Worm (Caenorhabditis elegans) whole organism, late embryonic: Measurements from ENCODE around the gene R52.4.
"Not testable (repeated sequence)": the region's sequence is repeated elsewhere in the genome, so short reads cannot be mapped to it uniquely, and the experiment has no call there.

Experiments
- T23F11.4 ChIP-seq: fragments of 200-800 bp; sonication (Bioruptor generic); optimal IDR thresholded peaks from 2 replicates; lab custom pipeline; 2018; ENCODE audit warnings: mild to moderate bottlenecking, missing genetic modification characterization, missing compliant biosample characterization
- Y22D7AL.16 ChIP-seq: sonication (generic microtip); optimal IDR thresholded peaks from 2 replicates; lab custom pipeline; 2016; ENCODE audit warnings: missing genetic modification characterization, missing compliant biosample characterization
- ceh-2 ChIP-seq: sonication (generic microtip); optimal IDR thresholded peaks from 2 replicates; lab custom pipeline; 2016; ENCODE audit warnings: missing genotype, missing genetic modification characterization, missing compliant biosample characterization
- ceh-22 ChIP-seq: sonication (generic microtip); optimal IDR thresholded peaks from 2 replicates; lab custom pipeline; 2017; ENCODE audit warnings: missing biosample characterization, missing genetic modification characterization
- ceh-24 ChIP-seq: sonication (generic microtip); optimal IDR thresholded peaks from 2 replicates; lab custom pipeline; 2016; ENCODE audit warnings: mild to moderate bottlenecking, missing genetic modification characterization, missing compliant biosample characterization
- ceh-30 ChIP-seq: fragments of 150-350 bp; optimal IDR thresholded peaks from 2 replicates; lab custom pipeline; 2014; ENCODE audit warnings: missing biosample characterization, missing genetic modification characterization
- ceh-31 ChIP-seq: sonication (generic microtip); optimal IDR thresholded peaks from 2 replicates; lab custom pipeline; 2016; ENCODE audit warnings: missing genetic modification characterization, missing compliant biosample characterization
- ceh-48 ChIP-seq: sonication (generic microtip); optimal IDR thresholded peaks from 2 replicates; lab custom pipeline; 2016; ENCODE audit warnings: missing genetic modification characterization, inconsistent platforms, missing compliant biosample characterization
- ceh-6 ChIP-seq: fragments of 200-800 bp; sonication (Bioruptor generic); optimal IDR thresholded peaks from 2 replicates; lab custom pipeline; 2018; ENCODE audit warnings: mild to moderate bottlenecking, missing genetic modification characterization, missing compliant biosample characterization
- che-1 ChIP-seq: sonication (generic microtip); optimal IDR thresholded peaks from 2 replicates; lab custom pipeline; 2016; ENCODE audit warnings: mild to moderate bottlenecking, missing genetic modification characterization, missing compliant biosample characterization
- elt-2 ChIP-seq: sonication (generic microtip); optimal IDR thresholded peaks from 2 replicates; lab custom pipeline; 2016; ENCODE audit warnings: missing genetic modification reagents, missing genetic modification characterization, missing compliant biosample characterization
- elt-4 ChIP-seq: sonication (generic microtip); optimal IDR thresholded peaks from 2 replicates; lab custom pipeline; 2016; ENCODE audit warnings: missing genetic modification characterization, missing compliant biosample characterization
- ets-4 ChIP-seq: sonication (generic microtip); optimal IDR thresholded peaks from 2 replicates; lab custom pipeline; 2016; ENCODE audit warnings: missing genetic modification characterization, missing compliant biosample characterization
- fax-1 ChIP-seq: sonication (generic microtip); optimal IDR thresholded peaks from 2 replicates; lab custom pipeline; 2016; ENCODE audit warnings: missing genotype, missing genetic modification characterization, missing compliant biosample characterization
- gmeb-2 ChIP-seq: sonication (generic microtip); optimal IDR thresholded peaks from 2 replicates; lab custom pipeline; 2016; ENCODE audit warnings: missing genetic modification characterization, inconsistent platforms, missing compliant biosample characterization
- hlh-15 ChIP-seq: sonication (generic microtip); optimal IDR thresholded peaks from 2 replicates; lab custom pipeline; 2016; ENCODE audit warnings: missing genetic modification characterization, missing compliant biosample characterization
- hlh-30 ChIP-seq: sonication (generic microtip); optimal IDR thresholded peaks from 2 replicates; lab custom pipeline; 2017; ENCODE audit warnings: antibody characterized with exemption, missing genetic modification characterization, missing compliant biosample characterization; ENCODE audit not compliant: insufficient read depth
- hlh-6 ChIP-seq: sonication (generic microtip); optimal IDR thresholded peaks from 2 replicates; lab custom pipeline; 2016; ENCODE audit warnings: missing genotype, missing genetic modification characterization, missing compliant biosample characterization
- hlh-8 ChIP-seq: sonication (generic microtip); optimal IDR thresholded peaks from 2 replicates; lab custom pipeline; 2016; ENCODE audit warnings: missing genotype, missing genetic modification characterization, missing compliant biosample characterization
- lim-6 ChIP-seq: sonication (generic microtip); optimal IDR thresholded peaks from 2 replicates; lab custom pipeline; 2016; ENCODE audit warnings: missing genetic modification characterization, missing compliant biosample characterization
- lin-11 ChIP-seq: fragments of 200-800 bp; sonication (Bioruptor generic); optimal IDR thresholded peaks from 2 replicates; lab custom pipeline; 2018; ENCODE audit warnings: mild to moderate bottlenecking, missing genetic modification characterization, missing compliant biosample characterization
- mec-3 ChIP-seq: sonication (generic microtip); optimal IDR thresholded peaks from 2 replicates; lab custom pipeline; 2016; ENCODE audit warnings: borderline replicate concordance, missing genetic modification characterization, missing compliant biosample characterization
- nfya-1 ChIP-seq: sonication (generic microtip); optimal IDR thresholded peaks from 2 replicates; lab custom pipeline; 2017; ENCODE audit warnings: missing genetic modification characterization, mild to moderate bottlenecking, missing compliant biosample characterization, antibody characterized with exemption, moderate library complexity
- nhr-11 ChIP-seq: fragments of 150-350 bp; optimal IDR thresholded peaks from 2 replicates; lab custom pipeline; 2014; ENCODE audit warnings: missing biosample characterization, missing genetic modification characterization
- nhr-232 ChIP-seq: sonication (generic microtip); optimal IDR thresholded peaks from 2 replicates; lab custom pipeline; 2016; ENCODE audit warnings: missing genetic modification characterization, missing compliant biosample characterization
- npax-4 ChIP-seq: sonication (generic microtip); optimal IDR thresholded peaks from 2 replicates; lab custom pipeline; 2016; ENCODE audit warnings: missing genetic modification characterization, missing compliant biosample characterization
- odd-2 ChIP-seq: sonication (generic microtip); optimal IDR thresholded peaks from 2 replicates; lab custom pipeline; 2017; ENCODE audit warnings: antibody characterized with exemption, mild to moderate bottlenecking, missing genetic modification characterization, missing compliant biosample characterization
- pat-9 ChIP-seq: fragments of 200-800 bp; sonication (Bioruptor generic); optimal IDR thresholded peaks from 2 replicates; lab custom pipeline; 2018; ENCODE audit warnings: mild to moderate bottlenecking, missing genetic modification characterization, moderate library complexity, missing compliant biosample characterization
- pax-1 ChIP-seq: fragments of 150-350 bp; optimal IDR thresholded peaks from 2 replicates; lab custom pipeline; 2014; ENCODE audit warnings: missing biosample characterization, missing genetic modification characterization
- pha-2 ChIP-seq: sonication (generic microtip); optimal IDR thresholded peaks from 2 replicates; lab custom pipeline; 2017; ENCODE audit warnings: mild to moderate bottlenecking, missing genetic modification characterization, missing compliant biosample characterization
- pha-4 ChIP-seq: fragments of 150-350 bp; optimal IDR thresholded peaks from 2 replicates; lab custom pipeline; 2018; ENCODE audit warnings: missing biosample characterization, missing genetic modification reagents, missing genetic modification characterization
- pros-1 ChIP-seq: fragments of 150-350 bp; optimal IDR thresholded peaks from 2 replicates; lab custom pipeline; 2014; ENCODE audit warnings: missing biosample characterization, missing genetic modification reagents, missing genetic modification characterization
- ref-2 ChIP-seq: sonication (generic microtip); optimal IDR thresholded peaks from 2 replicates; lab custom pipeline; 2016; ENCODE audit warnings: missing genetic modification characterization, missing compliant biosample characterization
- rnt-1 ChIP-seq: sonication (generic microtip); optimal IDR thresholded peaks from 2 replicates; lab custom pipeline; 2016; ENCODE audit warnings: missing genetic modification characterization, missing compliant biosample characterization
- sox-2 ChIP-seq: fragments of 200-800 bp; sonication (Bioruptor generic); IDR thresholded peaks from 2 replicates; pipeline ENCODE4 v1.3.6; 2022; ENCODE audit warnings: missing genetic modification reagents, missing genetic modification characterization, missing compliant biosample characterization
- sox-4 ChIP-seq: sonication (generic microtip); optimal IDR thresholded peaks from 2 replicates; lab custom pipeline; 2017; ENCODE audit warnings: mild to moderate bottlenecking, missing genetic modification characterization, inconsistent platforms, missing compliant biosample characterization
- syd-9 ChIP-seq: sonication (generic microtip); optimal IDR thresholded peaks from 2 replicates; lab custom pipeline; 2016; ENCODE audit warnings: mild to moderate bottlenecking, missing genetic modification characterization, moderate library complexity, missing compliant biosample characterization
- tbx-2 ChIP-seq: sonication (generic microtip); optimal IDR thresholded peaks from 2 replicates; lab custom pipeline; 2016; ENCODE audit warnings: missing genetic modification characterization, missing compliant biosample characterization
- ttx-3 ChIP-seq: sonication (generic microtip); optimal IDR thresholded peaks from 2 replicates; lab custom pipeline; 2016; ENCODE audit warnings: missing genetic modification reagents, missing genetic modification characterization, missing compliant biosample characterization
- unc-3 ChIP-seq, 2 experiments: fragments of 200-800 bp in 1 of 2; sonication (Bioruptor generic) in 1 of 2; sonication (generic microtip) in 1 of 2; conservative IDR thresholded peaks in 1 of 2; optimal IDR thresholded peaks in 1 of 2; 2 replicates each; pipeline versions ENCODE4 v1.3.6 to Lab custom; 2016 to 2022; ENCODE audit warnings: missing compliant biosample characterization in 2 of 2, missing genetic modification characterization in 2 of 2, missing genetic modification reagents in 1 of 2
- unc-42 ChIP-seq: sonication (generic microtip); optimal IDR thresholded peaks from 2 replicates; lab custom pipeline; 2016; ENCODE audit warnings: missing genotype, missing genetic modification characterization, missing compliant biosample characterization
- unc-86 ChIP-seq: sonication (generic microtip); optimal IDR thresholded peaks from 2 replicates; lab custom pipeline; 2016; ENCODE audit warnings: missing genetic modification characterization, missing compliant biosample characterization
- ztf-16 ChIP-seq: sonication (generic microtip); optimal IDR thresholded peaks from 2 replicates; lab custom pipeline; 2017; ENCODE audit warnings: missing genetic modification characterization, missing compliant biosample characterization

Gene R52.4

ce11 chrII:2067451-2068021 lies 40.7 kb downstream of the R52.4 start, which contains the start of gene F07E5.12:
Gene F07E5.12, plus strand, starts transcription at chrII:2067971.
- TF ChIP-seq unc-86 (tag; lab: Kevin White, UChicago); T23F11.4 (GFP tag; lab: Kevin White, UChicago); rnt-1: not testable (repeated sequence)

ce11 chrII:2064497-2064896 lies 43.7 kb downstream of the R52.4 start, which contains the start of gene fbxb-6:
Gene fbxb-6, plus strand, starts transcription at chrII:2064797.
- TF ChIP-seq pha-4 (no peak), ets-4 (no peak), hlh-6 (tag; lab: Kevin White, UChicago) (no peak), Y22D7AL.16 (no peak), nhr-11 (tag; lab: Kevin White, UChicago) (no peak), mec-3 (tag; lab: Kevin White, UChicago) (no peak), syd-9 (tag; lab: Kevin White, UChicago) (no peak), ceh-31 (tag; lab: Kevin White, UChicago) (no peak), gmeb-2 (no peak), elt-4 (no peak)

ce11 chrII:2063989-2064388 lies 44.2 kb downstream of the R52.4 start, which contains the start of gene F07E5.13:
Gene F07E5.13, minus strand, starts transcription at chrII:2064089.
- TF ChIP-seq ttx-3 (tag; lab: Kevin White, UChicago) (no peak), che-1 (tag; lab: Kevin White, UChicago) (no peak), pros-1 (tag; lab: Kevin White, UChicago) (no peak), nhr-232 (no peak), lim-6 (tag; lab: Kevin White, UChicago) (no peak), ceh-22 (tag; lab: Kevin White, UChicago) (no peak), nhr-11 (tag; lab: Kevin White, UChicago) (no peak), ceh-24 (no peak), npax-4 (tag; lab: Kevin White, UChicago) (no peak), hlh-8 (no peak), fax-1 (tag; lab: Kevin White, UChicago) (no peak), pax-1 (tag; lab: Kevin White, UChicago) (no peak), sox-2 (GFP tag; lab: Robert Waterston, UW) (no peak), lin-11 (tag; lab: Kevin White, UChicago) (no peak)

- TF ChIP-seq pha-2 (tag; lab: Kevin White, UChicago) (no peak), pax-1 (tag; lab: Kevin White, UChicago) (no peak), ceh-30 (tag; lab: Kevin White, UChicago) (no peak), fax-1 (tag; lab: Kevin White, UChicago) (no peak), ref-2 (tag; lab: Kevin White, UChicago) (no peak), ceh-6 (GFP tag; lab: Kevin White, UChicago) (no peak), che-1 (tag; lab: Kevin White, UChicago) (no peak), elt-2 (tag; lab: Kevin White, UChicago) (no peak), unc-3 (GFP tag; conservative IDR thresholded peaks at IDR 0.05; lab: Robert Waterston, UW) (no peak), unc-3 (tag; optimal IDR thresholded peaks at IDR 0.05; lab: Kevin White, UChicago) (no peak), tbx-2 (tag; lab: Kevin White, UChicago) (peak; percentile 1), sox-4 (tag; lab: Kevin White, UChicago) (no peak), lim-6 (tag; lab: Kevin White, UChicago) (no peak), pat-9 (tag; lab: Kevin White, UChicago) (no peak), ttx-3 (tag; lab: Kevin White, UChicago) (no peak), ceh-48 (tag; lab: Kevin White, UChicago) (no peak), hlh-6 (tag; lab: Kevin White, UChicago) (no peak), ceh-2 (tag; lab: Kevin White, UChicago) (no peak), nhr-11 (tag; lab: Kevin White, UChicago) (no peak), hlh-15 (no peak), unc-42 (peak; percentile 20), syd-9 (tag; lab: Kevin White, UChicago) (no peak), ztf-16 (tag; lab: Kevin White, UChicago) (no peak), nfya-1 (tag; lab: Kevin White, UChicago) (peak; percentile 42), odd-2 (tag; lab: Kevin White, UChicago) (no peak), hlh-30 (tag; lab: Kevin White, UChicago) (no peak), pros-1 (tag; lab: Kevin White, UChicago) (no peak)
These were observed 49.2 kb downstream of the R52.4 start, which contains the start of gene F07E5.5 for ce11 chrII:2058985-2059384. Gene F07E5.5, minus strand, starts transcription at chrII:2059070.
